Fruit fly (Drosophila melanogaster): ENCODE results near the gene Ip259.

The Ip259 gene

dm6 chr2L:10386208-10386805 lies 21.8 kb upstream of the Ip259 start, which contains the start of the genes Cdk1 and mRpS7 (continued):
- TF ChIP-seq CG7745 (tag; optimal IDR thresholded peaks at IDR 0.05) (no peak), cg (GFP tag; optimal IDR thresholded peaks at IDR 0.05) (no peak), crp (GFP tag; optimal IDR thresholded peaks at IDR 0.05) (peak in 1 of 2 experiments; percentile 35), wek (GFP tag; optimal IDR thresholded peaks at IDR 0.05) (peak; percentile 57), CG15073 (GFP tag; optimal IDR thresholded peaks at IDR 0.05) (no peak), CG1602 (GFP tag; optimal IDR thresholded peaks at IDR 0.05) (peak; percentile 70), CG17829 (tag; optimal IDR thresholded peaks at IDR 0.05) (peak; percentile 70), H2.0 (GFP tag; IDR thresholded peaks at IDR 0.05) (peak; percentile 76), CG13894 (tag; optimal IDR thresholded peaks at IDR 0.05) (peak; percentile 47), CG3847 (GFP tag; IDR thresholded peaks at IDR 0.05) (peak; percentile 51; the same call in 1 of the 2 replicates), sc (optimal IDR thresholded peaks at IDR 0.05) (no peak), sc (GFP tag; optimal IDR thresholded peaks at IDR 0.05) (peak; percentile 36), cad (GFP tag; optimal IDR thresholded peaks at IDR 0.05) (no peak), CG18011 (GFP tag; optimal IDR thresholded peaks at IDR 0.05) (peak; percentile 9), ro (GFP tag; IDR thresholded peaks at IDR 0.05) (no peak), lola (GFP tag; optimal IDR thresholded peaks at IDR 0.05) (peak in 1 of 3 experiments; percentile 72), Awh (GFP tag; IDR thresholded peaks at IDR 0.05) (peak; percentile 54; the same call in 1 of the 2 replicates), Vsx1 (GFP tag; optimal IDR thresholded peaks at IDR 0.05) (peak; percentile 47), CG10979 (tag; optimal IDR thresholded peaks at IDR 0.05) (peak; percentile 70), CG13296 (GFP tag; optimal IDR thresholded peaks at IDR 0.05) (peak; percentile 54), CG12659 (GFP tag; optimal IDR thresholded peaks at IDR 0.05) (peak; percentile 76), dan (GFP tag; IDR thresholded peaks at IDR 0.05) (no peak), HHEX (GFP tag; optimal IDR thresholded peaks at IDR 0.05) (peak; percentile 40), CG14667 (GFP tag; IDR thresholded peaks at IDR 0.05) (no peak; the same call in 1 of the 2 replicates), CG8388 (GFP tag; optimal IDR thresholded peaks at IDR 0.05) (peak; percentile 79), slbo (GFP tag; IDR thresholded peaks at IDR 0.05) (peak; percentile 78), otp (GFP tag; IDR thresholded peaks at IDR 0.05) (0 out of 3 replicates have a peak, but pooled peaks have one; percentile 41), CG6254 (GFP tag; optimal IDR thresholded peaks at IDR 0.05) (peak; percentile 38), CHES-1-like (GFP tag; optimal IDR thresholded peaks at IDR 0.05) (peak; percentile 47), CG32767 (GFP tag; IDR thresholded peaks at IDR 0.05) (peak; percentile 61; the same call in 1 of the 2 replicates), CG14710 (tag; optimal IDR thresholded peaks at IDR 0.05) (peak; percentile 87), luna (GFP tag; optimal IDR thresholded peaks at IDR 0.05) (no peak), CG14050 (GFP tag; IDR thresholded peaks at IDR 0.05) (peak; percentile 41; the same call in 1 of the 3 replicates), CG31365 (tag; optimal IDR thresholded peaks at IDR 0.05) (no peak), CG12219 (GFP tag; optimal IDR thresholded peaks at IDR 0.05) (peak; percentile 33), az2 (GFP tag; optimal IDR thresholded peaks at IDR 0.05) (peak; percentile 67), Hsf (GFP tag; optimal IDR thresholded peaks at IDR 0.05) (peak; percentile 79), ara (GFP tag; IDR thresholded peaks at IDR 0.05) (no peak), ase (GFP tag; IDR thresholded peaks at IDR 0.05) (peak; percentile 60; the same call in 2 of the 3 replicates), CG10267 (tag; optimal IDR thresholded peaks at IDR 0.05) (peak; percentile 74), CG10543 (GFP tag; optimal IDR thresholded peaks at IDR 0.05) (peak; percentile 7), CG10147 (GFP tag; optimal IDR thresholded peaks at IDR 0.05) (peak; percentile 66), bigmax (GFP tag; optimal IDR thresholded peaks at IDR 0.05) (no peak), CG3281 (GFP tag; optimal IDR thresholded peaks at IDR 0.05) (peak; percentile 75), gcm (GFP tag; optimal IDR thresholded peaks at IDR 0.05) (peak; percentile 66), tll (GFP tag; optimal IDR thresholded peaks at IDR 0.05) (peak in 1 of 2 experiments; percentile 9), HmgD (GFP tag; optimal IDR thresholded peaks at IDR 0.05) (peak; percentile 36), sens (GFP tag) (peak; percentile 94), CG9817 (tag; optimal IDR thresholded peaks at IDR 0.05) (peak; percentile 68)
